Fruit fly (Drosophila melanogaster): ENCODE data around the gene Glyp.

DNA sequence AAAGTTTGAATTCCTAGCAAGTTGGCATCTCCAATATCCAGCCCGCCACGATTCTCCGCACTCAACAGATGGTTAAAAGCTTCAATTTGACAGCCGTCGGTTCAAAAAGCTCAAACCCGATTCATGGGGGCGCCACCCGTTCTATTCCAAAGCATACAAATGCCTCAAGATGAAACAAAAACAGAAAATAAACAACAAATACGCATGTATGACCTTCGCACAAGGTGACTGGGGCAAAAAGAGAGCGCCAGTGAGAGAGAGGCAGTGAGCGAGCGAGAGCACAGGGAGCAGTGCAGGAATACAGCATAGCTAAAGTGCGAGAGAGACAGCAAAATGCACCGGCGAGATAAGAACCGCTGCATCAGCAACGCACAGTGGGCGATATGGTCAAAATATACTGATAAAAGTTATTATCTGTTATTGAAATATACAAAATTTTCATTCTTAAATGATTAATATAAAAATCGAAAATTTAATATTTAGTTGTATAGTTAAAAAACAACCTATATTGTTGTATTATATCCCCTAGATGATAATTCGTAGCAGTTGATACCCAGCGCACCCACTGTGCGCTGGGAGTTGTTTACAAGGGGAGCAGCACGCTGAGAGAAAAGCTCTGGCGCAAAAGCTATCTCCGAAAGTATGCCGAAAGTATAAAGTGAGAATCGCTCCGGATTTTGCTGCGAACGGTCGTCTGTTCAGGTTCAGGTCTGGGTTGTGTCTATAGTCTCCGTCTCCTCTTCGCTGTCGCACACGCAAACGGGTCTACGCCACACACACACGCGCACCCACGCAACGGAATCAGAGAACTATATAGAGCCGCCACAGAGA lies at the start of gene Glyp:
- TF ChIP-seq Camta (GFP tag; optimal IDR thresholded peaks at IDR 0.05) (no peak), CG12236 (GFP tag; optimal IDR thresholded peaks at IDR 0.05) (peak; percentile 39), CG17361 (GFP tag; IDR thresholded peaks at IDR 0.05) (peak; percentile 98), CG16863 (GFP tag; optimal IDR thresholded peaks at IDR 0.05) (peak; percentile 62), NFAT (GFP tag; IDR thresholded peaks at IDR 0.05) (peak; percentile 95), psq (GFP tag; optimal IDR thresholded peaks at IDR 0.05) (peak; percentile 89), Lhr (GFP tag; optimal IDR thresholded peaks at IDR 0.05) (peak; percentile 55), MBD-R2 (GFP tag; IDR thresholded peaks at IDR 0.05) (peak; percentile 91), Xrp1 (GFP tag; IDR thresholded peaks at IDR 0.05) (peak; percentile 97), CHES-1-like (GFP tag; optimal IDR thresholded peaks at IDR 0.05) (peak; percentile 31), Drgx (GFP tag; IDR thresholded peaks at IDR 0.05) (peak; percentile 97), CG30431 (GFP tag; optimal IDR thresholded peaks at IDR 0.05) (peak; percentile 91), lola (GFP tag; optimal IDR thresholded peaks at IDR 0.05) (peak in 1 of 3 experiments; percentile 95), tna (GFP tag; IDR thresholded peaks at IDR 0.05; ENCODE audit: partially characterized antibody) (no peak)
